6 worm cellular contexts compared by ENCODE assay signal in the genomic region with DNA sequence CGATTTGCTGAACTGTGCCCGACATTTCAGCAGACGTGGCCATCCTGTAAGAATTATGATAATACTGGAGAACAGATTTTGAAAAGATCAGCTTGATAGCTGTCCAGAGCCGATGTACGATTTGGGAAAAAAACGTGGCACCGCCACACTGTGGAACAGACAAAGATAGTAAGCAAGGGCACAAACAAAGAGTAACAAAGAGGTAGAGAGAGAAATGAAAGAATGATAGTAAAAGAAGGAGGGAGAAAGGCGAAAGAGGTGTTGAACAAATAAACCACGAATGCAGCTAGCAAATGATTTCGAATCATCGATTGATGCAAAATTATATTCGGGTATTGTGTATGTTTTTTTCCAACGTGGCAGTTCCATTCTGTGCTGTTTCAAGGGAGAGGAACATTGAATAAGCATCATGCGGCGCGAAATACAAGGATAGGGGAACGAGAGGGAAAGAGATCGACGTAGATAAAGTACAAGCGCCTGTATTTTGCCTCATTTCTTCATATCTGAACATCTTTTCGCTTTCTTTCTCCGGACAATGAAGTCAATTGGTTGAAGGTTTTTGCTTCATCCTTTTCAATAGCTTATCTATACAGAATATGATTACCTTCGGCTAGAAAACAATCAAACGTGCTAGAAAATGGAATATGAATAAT.
A peak's percentile ranks its signal among the peaks of the same experiment; 100 is the strongest.
TF ChIP-seq lines count a peak whose summit lies in the region.

Gene C14H10.3 (minus strand): TSS at position 44 of the 653 bp plus-strand sequence.

TF ChIP-seq in whole organism, L1 larva, 84 proteins besides CTCF, POLR2A, EP300 and RAD21:
- TF ChIP-seq blmp-1 (tag; optimal IDR thresholded peaks at IDR 0.05; lab: Kevin White, UChicago): peak; percentile 83
- peak; percentile 5 for TF ChIP-seq lin-14 (GFP tag; optimal IDR thresholded peaks at IDR 0.05; lab: Kevin White, UChicago)
- no peak for TF ChIP-seq aha-1 (tag; optimal IDR thresholded peaks at IDR 0.05; lab: Kevin White, UChicago)
TF ChIP-seq in whole organism, L1 larva: peak in this region for 2.

TF ChIP-seq in whole organism, L2 larva, 48 proteins besides CTCF, POLR2A, EP300 and RAD21:
- TF ChIP-seq blmp-1 (tag; optimal IDR thresholded peaks at IDR 0.05; lab: Kevin White, UChicago; ENCODE audit: insufficient read depth) (peak; percentile 69), unc-55 (GFP tag; optimal IDR thresholded peaks at IDR 0.05; lab: Kevin White, UChicago) (no peak), fos-1 (tag; optimal IDR thresholded peaks at IDR 0.05; lab: Kevin White, UChicago) (peak; percentile 5), crh-2 (tag; optimal IDR thresholded peaks at IDR 0.05; lab: Kevin White, UChicago) (peak; percentile 41)

TF ChIP-seq in whole organism, L3 larva, 47 proteins besides CTCF, POLR2A, EP300 and RAD21:
- TF ChIP-seq nhr-43 (tag; optimal IDR thresholded peaks at IDR 0.05; lab: Kevin White, UChicago; ENCODE audit: poor library complexity, severe bottlenecking) (peak; percentile 21), pha-4 (tag; optimal IDR thresholded peaks at IDR 0.05; lab: Kevin White, UChicago) (peak; percentile 72), pqm-1 (tag; optimal IDR thresholded peaks at IDR 0.05; lab: Kevin White, UChicago) (no peak), elt-2 (tag; optimal IDR thresholded peaks at IDR 0.05; lab: Kevin White, UChicago) (peak; percentile 37), ZK546.5 (tag; optimal IDR thresholded peaks at IDR 0.05; lab: Kevin White, UChicago) (no peak)

TF ChIP-seq in whole organism, L4 larva, 104 proteins besides CTCF, POLR2A, EP300 and RAD21:
- peak; percentile 24 for TF ChIP-seq nhr-28 (tag; optimal IDR thresholded peaks at IDR 0.05; lab: Kevin White, UChicago)
- TF ChIP-seq unc-130 (GFP tag; optimal IDR thresholded peaks at IDR 0.05; lab: Kevin White, UChicago): no peak
- TF ChIP-seq daf-16 (GFP tag; optimal IDR thresholded peaks at IDR 0.05; lab: Kevin White, UChicago): no peak
- peak; percentile 65 for TF ChIP-seq daf-16 (tag; optimal IDR thresholded peaks at IDR 0.05; lab: Kevin White, UChicago)
- TF ChIP-seq unc-62 (GFP tag; optimal IDR thresholded peaks at IDR 0.05 in 1 of 2; lab: Kevin White, UChicago): peak in 1 of 2 experiments; percentile 28
- no peak for TF ChIP-seq unc-62 (tag; optimal IDR thresholded peaks at IDR 0.05; lab: Kevin White, UChicago)
- peak; percentile 83 for TF ChIP-seq aha-1 (tag; lab: Kevin White, UChicago)
- TF ChIP-seq ceh-20 (GFP tag; IDR thresholded peaks at IDR 0.05; lab: Robert Waterston, UW): no peak
- peak; percentile 13 for TF ChIP-seq dve-1 (tag; optimal IDR thresholded peaks at IDR 0.05; lab: Kevin White, UChicago; ENCODE audit: insufficient read depth)
- TF ChIP-seq egl-43 (GFP tag; IDR thresholded peaks at IDR 0.05; lab: Robert Waterston, UW): no peak
- no peak for TF ChIP-seq lin-1 (GFP tag; IDR thresholded peaks at IDR 0.05; lab: Robert Waterston, UW)
- no peak for TF ChIP-seq snpc-4 (tag; optimal IDR thresholded peaks at IDR 0.05; lab: Kevin White, UChicago)

TF ChIP-seq in whole organism, mixed stage, embryonic, 35 proteins besides CTCF, POLR2A, EP300 and RAD21:
- TF ChIP-seq mls-2 (tag; optimal IDR thresholded peaks at IDR 0.05; lab: Kevin White, UChicago): no peak
- peak; percentile 62 for TF ChIP-seq elt-1 (tag; optimal IDR thresholded peaks at IDR 0.05; lab: Kevin White, UChicago; ENCODE audit: borderline replicate concordance, insufficient read depth)
- TF ChIP-seq ham-2 (GFP tag; optimal IDR thresholded peaks at IDR 0.05; lab: Kevin White, UChicago): peak; percentile 16
- TF ChIP-seq M03D4.4 (tag; optimal IDR thresholded peaks at IDR 0.05; lab: Kevin White, UChicago): no peak
- no peak for TF ChIP-seq snpc-4 (tag; optimal IDR thresholded peaks at IDR 0.05; lab: Kevin White, UChicago)

TF ChIP-seq in whole organism, young adult, 124 proteins besides CTCF, POLR2A, EP300 and RAD21:
- TF ChIP-seq hmg-20 (GFP tag; IDR thresholded peaks at IDR 0.05; lab: Robert Waterston, UW) (no peak), mxl-1 (tag; optimal IDR thresholded peaks at IDR 0.05; lab: Kevin White, UChicago) (no peak), nhr-80 (tag; optimal IDR thresholded peaks at IDR 0.05; lab: Kevin White, UChicago) (peak; percentile 26)
